Worm (Caenorhabditis elegans) whole organism, young adult: Measurements from ENCODE around the gene F42A6.2.
A peak's percentile ranks its signal among the peaks of the same experiment; 100 is the strongest.

Experiments used
- B0019.2 ChIP-seq: fragments of 200-800 bp; sonication (Bioruptor generic); conservative IDR thresholded peaks from 2 replicates; pipeline ENCODE4 v1.3.6; 2022; ENCODE audit warnings: missing genetic modification reagents, missing genetic modification characterization, missing compliant biosample characterization
- B0261.1 ChIP-seq: sonication (generic microtip); optimal IDR thresholded peaks from 2 replicates; lab custom pipeline; 2016; ENCODE audit warnings: mild to moderate bottlenecking, missing genetic modification characterization, moderate library complexity, missing compliant biosample characterization
- B0336.3 ChIP-seq: fragments of 200-800 bp; sonication (Bioruptor generic); IDR thresholded peaks from 2 replicates; pipeline ENCODE4 v1.3.6; 2022; ENCODE audit warnings: missing genetic modification characterization, missing compliant biosample characterization
- C17E4.6 ChIP-seq: fragments of 200-800 bp; sonication (Bioruptor generic); IDR thresholded peaks from 2 replicates; pipeline ENCODE4 v1.3.6; 2022; ENCODE audit warnings: missing genetic modification reagents, missing genetic modification characterization, missing compliant biosample characterization
- F10E7.11 ChIP-seq: sonication (generic microtip); optimal IDR thresholded peaks from 2 replicates; lab custom pipeline; 2017; ENCODE audit warnings: mild to moderate bottlenecking, missing genetic modification characterization, moderate library complexity, missing compliant biosample characterization
- F33H1.4 ChIP-seq: fragments of 200-800 bp; sonication (Bioruptor generic); IDR thresholded peaks from 2 replicates; pipeline ENCODE4 v1.3.6; 2022; ENCODE audit warnings: missing genetic modification reagents, missing genetic modification characterization, missing compliant biosample characterization
- F49E8.2 ChIP-seq: sonication (generic microtip); optimal IDR thresholded peaks from 3 replicates; lab custom pipeline; 2017; ENCODE audit warnings: missing genetic modification characterization, mild to moderate bottlenecking, missing compliant biosample characterization, antibody characterized with exemption, moderate library complexity; ENCODE audit not compliant: insufficient read depth
- K11D2.4 ChIP-seq: fragments of 200-800 bp; sonication (Bioruptor generic); IDR thresholded peaks from 2 replicates; pipeline ENCODE4 v1.3.6; 2022; ENCODE audit warnings: missing genetic modification reagents, missing genetic modification characterization, missing compliant biosample characterization
- K12H6.12 ChIP-seq: fragments of 200-800 bp; sonication (Bioruptor generic); optimal IDR thresholded peaks from 2 replicates; lab custom pipeline; 2018; ENCODE audit warnings: mild to moderate bottlenecking, missing genetic modification characterization, missing compliant biosample characterization
- T26A5.8 ChIP-seq: sonication (generic microtip); optimal IDR thresholded peaks from 2 replicates; lab custom pipeline; 2016; ENCODE audit warnings: missing genetic modification characterization, missing compliant biosample characterization
- Y67H2A.10 ChIP-seq: fragments of 200-800 bp; sonication (Bioruptor generic); conservative IDR thresholded peaks from 2 replicates; pipeline ENCODE4 v1.3.6; 2022; ENCODE audit warnings: missing genetic modification reagents, missing genetic modification characterization, missing compliant biosample characterization
- Y79H2A.3 ChIP-seq: fragments of 200-800 bp; sonication (Bioruptor generic); conservative IDR thresholded peaks from 2 replicates; pipeline ENCODE4 v1.3.6; 2022; ENCODE audit warnings: missing genetic modification reagents, missing genetic modification characterization, missing compliant biosample characterization
- aptf-2 ChIP-seq: fragments of 200-800 bp; sonication (Bioruptor generic); conservative IDR thresholded peaks from 2 replicates; pipeline ENCODE4 v1.3.6; 2022; ENCODE audit warnings: missing genetic modification reagents, missing genetic modification characterization, missing compliant biosample characterization
- attf-6 ChIP-seq: fragments of 200-800 bp; sonication (Bioruptor generic); IDR thresholded peaks from 2 replicates; pipeline ENCODE4 v1.3.6; 2022; ENCODE audit warnings: missing genetic modification reagents, missing genetic modification characterization, missing compliant biosample characterization
- cebp-1 ChIP-seq, 2 experiments: fragments of 200-800 bp in 1 of 2; sonication (Bioruptor generic) in 1 of 2; sonication (generic microtip) in 1 of 2; IDR thresholded peaks in 1 of 2; optimal IDR thresholded peaks in 1 of 2; 2 replicates each; pipeline versions ENCODE4 v1.3.6 to Lab custom; 2017 to 2022; ENCODE audit warnings: missing compliant biosample characterization in 2 of 2, missing genetic modification characterization in 2 of 2, mild to moderate bottlenecking in 1 of 2, missing genetic modification reagents in 1 of 2, moderate library complexity in 1 of 2
- die-1 ChIP-seq: sonication (generic microtip); optimal IDR thresholded peaks from 2 replicates; lab custom pipeline; 2016; ENCODE audit warnings: missing genotype, mild to moderate bottlenecking, missing genetic modification characterization, missing compliant biosample characterization
- dox-1 ChIP-seq: fragments of 200-800 bp; sonication (Bioruptor generic); IDR thresholded peaks from 2 replicates; pipeline ENCODE4 v1.3.6; 2022; ENCODE audit warnings: missing genetic modification reagents, missing genetic modification characterization, missing compliant biosample characterization
- efl-1 ChIP-seq: fragments of 150-350 bp; optimal IDR thresholded peaks from 2 replicates; lab custom pipeline; 2014; ENCODE audit warnings: missing biosample characterization, missing genetic modification reagents, missing genetic modification characterization
- fkh-3 ChIP-seq: sonication (generic microtip); optimal IDR thresholded peaks from 2 replicates; lab custom pipeline; 2016; ENCODE audit warnings: mild to moderate bottlenecking, missing genetic modification characterization, missing compliant biosample characterization
- hmg-1.2 ChIP-seq: fragments of 200-800 bp; sonication (Bioruptor generic); IDR thresholded peaks from 2 replicates; pipeline ENCODE4 v1.3.6; 2022; ENCODE audit warnings: missing genetic modification reagents, missing genetic modification characterization, missing compliant biosample characterization
- hsf-1 ChIP-seq: fragments of 200-800 bp; sonication (Bioruptor generic); IDR thresholded peaks from 2 replicates; pipeline ENCODE4 v1.3.6; 2022; ENCODE audit warnings: missing genetic modification reagents, missing genetic modification characterization, missing compliant biosample characterization
- lag-1 ChIP-seq: fragments of 200-800 bp; sonication (Bioruptor generic); IDR thresholded peaks from 2 replicates; pipeline ENCODE4 v1.3.6; 2022; ENCODE audit warnings: missing genetic modification reagents, missing genetic modification characterization, missing compliant biosample characterization
- let-607 ChIP-seq, 2 experiments: fragments of 200-800 bp in 1 of 2; sonication (Bioruptor generic) in 1 of 2; sonication (generic microtip) in 1 of 2; optimal IDR thresholded peaks; 2 replicates each; lab custom pipeline; 2016 to 2018; ENCODE audit warnings: mild to moderate bottlenecking in 2 of 2, missing compliant biosample characterization in 2 of 2, missing genetic modification characterization in 2 of 2, moderate library complexity in 2 of 2, missing genotype in 1 of 2
- lin-26 ChIP-seq: fragments of 200-800 bp; sonication (Bioruptor generic); IDR thresholded peaks from 2 replicates; pipeline ENCODE4 v1.3.6; 2022; ENCODE audit warnings: missing genetic modification reagents, missing genetic modification characterization, missing compliant biosample characterization
- lin-54 ChIP-seq: fragments of 200-800 bp; sonication (Bioruptor generic); optimal IDR thresholded peaks from 2 replicates; lab custom pipeline; 2018; ENCODE audit warnings: mild to moderate bottlenecking, missing genetic modification characterization, missing compliant biosample characterization
- lir-1 ChIP-seq: fragments of 200-800 bp; sonication (Bioruptor generic); conservative IDR thresholded peaks from 2 replicates; pipeline ENCODE4 v1.3.6; 2022; ENCODE audit warnings: missing genetic modification reagents, missing genetic modification characterization, missing compliant biosample characterization
- madf-3 ChIP-seq: fragments of 200-800 bp; sonication (Bioruptor generic); IDR thresholded peaks from 2 replicates; pipeline ENCODE4 v1.3.6; 2022; ENCODE audit warnings: missing genetic modification reagents, missing genetic modification characterization, missing compliant biosample characterization
- madf-6 ChIP-seq: fragments of 200-800 bp; sonication (Bioruptor generic); IDR thresholded peaks from 2 replicates; pipeline ENCODE4 v1.3.6; 2022; ENCODE audit warnings: missing genetic modification reagents, missing genetic modification characterization, missing compliant biosample characterization
- madf-8 ChIP-seq: fragments of 200-800 bp; sonication (Bioruptor generic); conservative IDR thresholded peaks from 2 replicates; pipeline ENCODE4 v1.3.6; 2022; ENCODE audit warnings: missing genetic modification reagents, missing genetic modification characterization, missing compliant biosample characterization
- mcd-1 ChIP-seq: fragments of 200-800 bp; sonication (Bioruptor generic); IDR thresholded peaks from 2 replicates; pipeline ENCODE4 v1.3.6; 2022; ENCODE audit warnings: missing genetic modification reagents, missing genetic modification characterization, missing compliant biosample characterization
- mes-4 ChIP-seq: sonication (generic microtip); optimal IDR thresholded peaks from 2 replicates; lab custom pipeline; 2016; ENCODE audit warnings: missing genotype, missing genetic modification characterization, missing compliant biosample characterization
- nfyb-1 ChIP-seq: fragments of 200-800 bp; sonication (Bioruptor generic); IDR thresholded peaks from 2 replicates; pipeline ENCODE4 v1.3.6; 2022; ENCODE audit warnings: missing genetic modification reagents, missing genetic modification characterization, missing compliant biosample characterization
- nhr-80 ChIP-seq: sonication (generic microtip); optimal IDR thresholded peaks from 2 replicates; lab custom pipeline; 2016; ENCODE audit warnings: missing genetic modification characterization, missing compliant biosample characterization
- nhr-90 ChIP-seq: sonication (generic microtip); optimal IDR thresholded peaks from 2 replicates; lab custom pipeline; 2016; ENCODE audit warnings: missing genotype, mild to moderate bottlenecking, missing genetic modification characterization, missing compliant biosample characterization
- pha-4 ChIP-seq: fragments of 150-350 bp; sonication (generic microtip); optimal IDR thresholded peaks from 2 replicates; lab custom pipeline; 2014; ENCODE audit warnings: missing biosample characterization, missing genetic modification reagents, missing genetic modification characterization
- rpc-1 ChIP-seq, 2 experiments: fragments of 150-350 bp in 1 of 2; sonication (generic microtip) in 1 of 2; optimal IDR thresholded peaks; 2 replicates each; lab custom pipeline; 2014 to 2018; ENCODE audit warnings: missing biosample characterization in 1 of 2, missing genetic modification characterization in 1 of 2, missing genetic modification reagents in 1 of 2, missing genotype in 1 of 2
- sdz-38 ChIP-seq: sonication (generic microtip); optimal IDR thresholded peaks from 2 replicates; lab custom pipeline; 2016; ENCODE audit warnings: missing genotype, missing genetic modification characterization, missing compliant biosample characterization
- sea-2 ChIP-seq: fragments of 200-800 bp; sonication (Bioruptor generic); IDR thresholded peaks from 2 replicates; pipeline ENCODE4 v1.3.6; 2022; ENCODE audit warnings: missing genetic modification characterization, missing compliant biosample characterization
- snpc-1.3 ChIP-seq: sonication (generic microtip); optimal IDR thresholded peaks from 2 replicates; lab custom pipeline; 2017; ENCODE audit warnings: missing genetic modification characterization, mild to moderate bottlenecking, missing compliant biosample characterization, antibody characterized with exemption, moderate library complexity, missing genotype, missing genetic modification reagents; ENCODE audit not compliant: insufficient read depth
- somi-1 ChIP-seq: fragments of 200-800 bp; sonication (Bioruptor generic); optimal IDR thresholded peaks from 2 replicates; lab custom pipeline; 2018; ENCODE audit warnings: mild to moderate bottlenecking, missing genetic modification characterization, missing compliant biosample characterization
- tbp1 ChIP-seq: fragments of 200-800 bp; sonication (Bioruptor generic); optimal IDR thresholded peaks from 2 replicates; lab custom pipeline; 2018; ENCODE audit warnings: mild to moderate bottlenecking, missing genetic modification characterization, missing compliant biosample characterization
- tlf-1 ChIP-seq: fragments of 200-800 bp; sonication (Bioruptor generic); optimal IDR thresholded peaks from 2 replicates; lab custom pipeline; 2018; ENCODE audit warnings: mild to moderate bottlenecking, missing genetic modification characterization, missing compliant biosample characterization
- unc-62 ChIP-seq: fragments of 150-350 bp; optimal IDR thresholded peaks from 2 replicates; lab custom pipeline; 2014; ENCODE audit warnings: missing biosample characterization, missing genetic modification reagents, missing genetic modification characterization
- xnd-1 ChIP-seq: sonication (generic microtip); optimal IDR thresholded peaks from 2 replicates; lab custom pipeline; 2016; ENCODE audit warnings: missing genotype, missing genetic modification reagents, missing genetic modification characterization, missing compliant biosample characterization
- zfh-2 ChIP-seq: fragments of 200-800 bp; sonication (Bioruptor generic); conservative IDR thresholded peaks from 2 replicates; pipeline ENCODE4 v1.3.6; 2022; ENCODE audit warnings: missing genetic modification reagents, missing genetic modification characterization, missing compliant biosample characterization
- ztf-6 ChIP-seq: fragments of 200-800 bp; sonication (Bioruptor generic); IDR thresholded peaks from 2 replicates; pipeline ENCODE4 v1.3.6; 2022; ENCODE audit warnings: missing genetic modification reagents, missing genetic modification characterization, missing compliant biosample characterization

Gene F42A6.2

DNA sequence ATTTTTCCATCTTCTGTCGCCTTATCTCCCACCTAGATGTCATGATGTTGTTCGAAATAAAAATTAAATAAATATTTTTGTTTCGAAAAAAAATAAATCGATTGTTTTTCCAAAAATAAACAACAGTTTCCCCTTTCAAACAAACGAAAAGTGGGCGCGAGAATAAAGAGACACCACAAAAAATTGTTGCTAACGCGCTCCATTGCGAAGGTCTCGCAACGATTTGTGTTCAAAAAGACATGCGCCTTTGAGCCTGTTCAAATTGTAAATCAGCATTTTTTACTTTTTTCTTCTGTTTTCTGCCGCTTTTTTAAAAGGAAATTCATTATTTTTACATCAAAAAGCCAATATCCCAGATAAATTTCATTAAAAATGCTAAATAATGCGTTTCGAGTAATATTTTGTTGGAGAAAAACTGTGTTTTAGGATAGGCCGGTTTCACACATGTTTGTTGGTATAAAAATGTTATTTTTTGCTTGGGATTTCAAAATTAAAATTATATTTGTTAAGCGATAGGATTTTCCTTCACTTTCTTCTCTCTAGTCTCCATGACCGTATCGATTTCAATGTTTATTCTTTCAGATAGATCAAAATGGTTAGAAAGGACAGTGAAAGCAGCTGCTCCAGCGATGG is 46.6 kb upstream of the F42A6.2 start, which contains the start of gene W08E12.7 (continued):
- no peak for TF ChIP-seq lag-1
- TF ChIP-seq madf-3 (GFP tag; lab: Robert Waterston, UW) = peak; percentile 90
- TF ChIP-seq madf-6 (GFP tag; lab: Robert Waterston, UW) = peak; percentile 94
- TF ChIP-seq sdz-38 (tag; lab: Kevin White, UChicago) = no peak
- peak; percentile 90 for TF ChIP-seq B0336.3 (GFP tag; lab: Robert Waterston, UW)
- TF ChIP-seq Y67H2A.10 = peak; percentile 85
- TF ChIP-seq zfh-2 = no peak
- TF ChIP-seq B0261.1 (tag; lab: Kevin White, UChicago) = peak; percentile 18
- no peak for TF ChIP-seq mes-4 (tag; lab: Kevin White, UChicago)
- TF ChIP-seq K12H6.12 (tag; lab: Kevin White, UChicago) = peak; percentile 82
- TF ChIP-seq rpc-1 (optimal IDR thresholded peaks at IDR 0.05; lab: Kevin White, UChicago) = no peak
- TF ChIP-seq rpc-1 (tag; optimal IDR thresholded peaks at IDR 0.05; lab: Kevin White, UChicago) = no peak
- TF ChIP-seq attf-6 (GFP tag; lab: Robert Waterston, UW) = 0 out of 2 replicates have a peak, but pooled peaks have one; percentile 38
- peak; percentile 28; the same call in 1 of the 2 replicates for TF ChIP-seq cebp-1 (GFP tag; IDR thresholded peaks at IDR 0.05; lab: Robert Waterston, UW)
- TF ChIP-seq cebp-1 (tag; optimal IDR thresholded peaks at IDR 0.05; lab: Kevin White, UChicago) = peak; percentile 85
- TF ChIP-seq hsf-1 (GFP tag; lab: Robert Waterston, UW) = peak; percentile 61; the same call in 1 of the 2 replicates
- TF ChIP-seq lir-1 (GFP tag; lab: Robert Waterston, UW) = peak; percentile 89
- peak; percentile 96 for TF ChIP-seq lin-54 (GFP tag; lab: Kevin White, UChicago)
- peak; percentile 86 for TF ChIP-seq hmg-1.2 (GFP tag; lab: Robert Waterston, UW)
- no peak for TF ChIP-seq F10E7.11 (tag; lab: Kevin White, UChicago)
- peak; percentile 12 for TF ChIP-seq somi-1 (GFP tag; lab: Kevin White, UChicago)
- peak; percentile 92 for TF ChIP-seq snpc-1.3 (tag; lab: Kevin White, UChicago)
- peak; percentile 94 for TF ChIP-seq F49E8.2 (tag; lab: Kevin White, UChicago)
- no peak for TF ChIP-seq sea-2
- TF ChIP-seq dox-1 (GFP tag; lab: Robert Waterston, UW) = peak; percentile 96
- TF ChIP-seq pha-4 (tag; lab: Kevin White, UChicago) = peak; percentile 95
- peak; percentile 98 for TF ChIP-seq mcd-1 (GFP tag; lab: Robert Waterston, UW)
- peak; percentile 94 for TF ChIP-seq efl-1
- TF ChIP-seq xnd-1 (tag; lab: Kevin White, UChicago) = peak; percentile 61
- TF ChIP-seq nhr-80 (tag; lab: Kevin White, UChicago) = peak; percentile 91
- TF ChIP-seq madf-8 (GFP tag; lab: Robert Waterston, UW) = peak; percentile 87
- TF ChIP-seq ztf-6 (GFP tag; lab: Robert Waterston, UW) = peak; percentile 67; the same call in 1 of the 2 replicates
- TF ChIP-seq C17E4.6 = 0 out of 2 replicates have a peak, but pooled peaks have one; percentile 22
- peak; percentile 62; the same call in 1 of the 2 replicates for TF ChIP-seq aptf-2 (GFP tag; lab: Robert Waterston, UW)
- peak; percentile 57; the same call in 1 of the 2 replicates for TF ChIP-seq Y79H2A.3 (GFP tag; lab: Robert Waterston, UW)
- peak; percentile 74 for TF ChIP-seq nfyb-1 (GFP tag; lab: Robert Waterston, UW)
- no peak for TF ChIP-seq fkh-3
- TF ChIP-seq unc-62 (GFP tag; lab: Kevin White, UChicago) = no peak
- peak; percentile 52 for TF ChIP-seq nhr-90
- TF ChIP-seq let-607 (tag; optimal IDR thresholded peaks at IDR 0.05; lab: Kevin White, UChicago) = peak; percentile 60 to 70
- no peak for TF ChIP-seq T26A5.8 (tag; lab: Kevin White, UChicago)
- peak; percentile 92 for TF ChIP-seq tlf-1 (GFP tag; lab: Kevin White, UChicago)
- TF ChIP-seq die-1 = peak; percentile 45
- peak; percentile 93 for TF ChIP-seq B0019.2
- peak; percentile 44; the same call in 1 of the 2 replicates for TF ChIP-seq lin-26 (GFP tag; lab: Robert Waterston, UW)
- peak; percentile 99 for TF ChIP-seq F33H1.4
- TF ChIP-seq tbp1 (GFP tag; lab: Kevin White, UChicago) = peak; percentile 73
- TF ChIP-seq K11D2.4 (GFP tag; lab: Robert Waterston, UW) = peak; percentile 83
